Fruit fly (Drosophila melanogaster) whole organism, embryonic: ENCODE results near the gene Cht2.

Experiments used
- Atf6 ChIP-seq: fragments of 200-800 bp; sonication (Bioruptor generic); IDR thresholded peaks from 2 replicates; pipeline ENCODE4 v1.3.6; 2022; ENCODE audit warnings: missing biosample characterization, missing genetic modification characterization
- CG10274 ChIP-seq: fragments of 200-800 bp; sonication (Bioruptor generic); optimal IDR thresholded peaks from 3 replicates; lab custom pipeline; 2017; ENCODE audit warnings: missing biosample characterization, mild to moderate bottlenecking, missing genetic modification characterization
- CG11398 ChIP-seq: fragments of 200-800 bp; sonication (Bioruptor generic); optimal IDR thresholded peaks from 2 replicates; lab custom pipeline; 2016; ENCODE audit warnings: missing biosample characterization, missing genetic modification characterization
- CG11504 ChIP-seq: fragments of 200-800 bp; sonication (Bioruptor generic); optimal IDR thresholded peaks from 3 replicates; lab custom pipeline; 2019; ENCODE audit warnings: missing biosample characterization, mild to moderate bottlenecking, missing genetic modification characterization, moderate library complexity
- CG12236 ChIP-seq: fragments of 200-800 bp; sonication (Bioruptor generic); optimal IDR thresholded peaks from 2 replicates; lab custom pipeline; 2016; ENCODE audit warnings: missing biosample characterization, missing genetic modification characterization
- CG12744 ChIP-seq: fragments of 200-800 bp; sonication (Bioruptor generic); optimal IDR thresholded peaks from 2 replicates; lab custom pipeline; 2016; ENCODE audit warnings: missing biosample characterization, missing genetic modification characterization
- CG13624 ChIP-seq: fragments of 200-800 bp; sonication (Bioruptor generic); optimal IDR thresholded peaks from 2 replicates; lab custom pipeline; 2016; ENCODE audit warnings: missing biosample characterization, missing genetic modification characterization
- CG14860 ChIP-seq: fragments of 200-800 bp; sonication (Bioruptor generic); IDR thresholded peaks from 3 replicates; pipeline ENCODE4 v1.3.6; 2022; ENCODE audit warnings: missing biosample characterization, missing genetic modification characterization; ENCODE audit not compliant: partially characterized antibody
- CG14965 ChIP-seq: fragments of 200-800 bp; sonication (Bioruptor generic); optimal IDR thresholded peaks from 2 replicates; lab custom pipeline; 2016; ENCODE audit warnings: missing biosample characterization, missing genetic modification characterization, borderline replicate concordance
- CG15073 ChIP-seq: fragments of 200-800 bp; sonication (Bioruptor generic); optimal IDR thresholded peaks from 2 replicates; lab custom pipeline; 2016; ENCODE audit warnings: missing biosample characterization, missing genetic modification characterization
- CG1602 ChIP-seq: fragments of 200-800 bp; sonication (Bioruptor generic); optimal IDR thresholded peaks from 3 replicates; lab custom pipeline; 2016; ENCODE audit warnings: missing biosample characterization, missing genetic modification characterization
- CG18764 ChIP-seq: fragments of 200-800 bp; sonication (Bioruptor generic); optimal IDR thresholded peaks from 3 replicates; lab custom pipeline; 2016; ENCODE audit warnings: missing biosample characterization, missing genetic modification characterization
- CG6683 ChIP-seq: fragments of 200-800 bp; sonication (Bioruptor generic); optimal IDR thresholded peaks from 2 replicates; lab custom pipeline; 2017; ENCODE audit warnings: missing biosample characterization, mild to moderate bottlenecking, missing genetic modification characterization, missing genetic modification reagents
- CG6791 ChIP-seq: fragments of 200-800 bp; sonication (Bioruptor generic); IDR thresholded peaks from 3 replicates; pipeline ENCODE4 v1.3.6; 2022; ENCODE audit warnings: missing biosample characterization, missing genetic modification characterization; ENCODE audit not compliant: partially characterized antibody
- CG7839 ChIP-seq: fragments of 200-800 bp; sonication (Bioruptor generic); optimal IDR thresholded peaks from 3 replicates; lab custom pipeline; 2018; ENCODE audit warnings: missing biosample characterization, mild to moderate bottlenecking, missing genetic modification characterization, moderate library complexity
- CG7963 ChIP-seq: fragments of 200-800 bp; sonication (Bioruptor generic); IDR thresholded peaks from 3 replicates; pipeline ENCODE4 v1.3.6; 2022; ENCODE audit warnings: missing biosample characterization, missing genetic modification characterization; ENCODE audit not compliant: partially characterized antibody
- CG9215 ChIP-seq: fragments of 200-800 bp; sonication (Bioruptor generic); IDR thresholded peaks from 2 replicates; pipeline ENCODE4 v1.3.6; 2022; ENCODE audit warnings: missing biosample characterization, missing genetic modification characterization
- CG9437 ChIP-seq: fragments of 200-800 bp; sonication (Bioruptor generic); optimal IDR thresholded peaks from 2 replicates; lab custom pipeline; 2018; ENCODE audit warnings: missing biosample characterization, mild to moderate bottlenecking, missing genetic modification characterization
- Drgx ChIP-seq: fragments of 200-800 bp; sonication (Bioruptor generic); IDR thresholded peaks from 2 replicates; pipeline ENCODE4 v1.3.6; 2022; ENCODE audit warnings: missing biosample characterization, missing genetic modification characterization
- E2f2 ChIP-seq: fragments of 200-800 bp; sonication (Bioruptor generic); IDR thresholded peaks from 2 replicates; pipeline ENCODE4 v1.3.6; 2022; ENCODE audit warnings: missing biosample characterization, missing genetic modification characterization
- HHEX ChIP-seq: fragments of 200-800 bp; sonication (Bioruptor generic); optimal IDR thresholded peaks from 3 replicates; lab custom pipeline; 2017; ENCODE audit warnings: missing biosample characterization, mild to moderate bottlenecking, missing genetic modification characterization, missing genetic modification reagents
- HmgZ ChIP-seq: fragments of 200-800 bp; sonication (Bioruptor generic); optimal IDR thresholded peaks from 2 replicates; lab custom pipeline; 2018; ENCODE audit warnings: missing biosample characterization, mild to moderate bottlenecking, missing genetic modification characterization
- Mes4 ChIP-seq: fragments of 200-800 bp; sonication (Bioruptor generic); optimal IDR thresholded peaks from 2 replicates; lab custom pipeline; 2016; ENCODE audit warnings: missing biosample characterization, missing genetic modification characterization
- Myb ChIP-seq: fragments of 200-800 bp; sonication (Bioruptor generic); optimal IDR thresholded peaks from 2 replicates; lab custom pipeline; 2016; ENCODE audit warnings: missing biosample characterization, missing genetic modification characterization
- NFAT ChIP-seq: fragments of 200-800 bp; sonication (Bioruptor generic); IDR thresholded peaks from 2 replicates; pipeline ENCODE4 v1.3.6; 2022; ENCODE audit warnings: missing biosample characterization, missing genetic modification characterization
- Optix ChIP-seq: fragments of 200-800 bp; sonication (Bioruptor generic); IDR thresholded peaks from 3 replicates; pipeline ENCODE4 v1.3.6; 2022; ENCODE audit warnings: missing biosample characterization, missing genetic modification characterization
- Rfx ChIP-seq: fragments of 200-800 bp; sonication (Bioruptor generic); IDR thresholded peaks from 2 replicates; pipeline ENCODE4 v1.3.6; 2022; ENCODE audit warnings: missing biosample characterization, missing genetic modification characterization
- Rx ChIP-seq: fragments of 200-800 bp; sonication (Bioruptor generic); IDR thresholded peaks from 2 replicates; pipeline ENCODE4 v1.3.6; 2022; ENCODE audit warnings: missing biosample characterization, missing genetic modification characterization
- Scr ChIP-seq: fragments of 200-800 bp; sonication (Bioruptor generic); IDR thresholded peaks from 2 replicates; pipeline ENCODE4 v1.3.6; 2022; ENCODE audit warnings: missing biosample characterization, missing genetic modification characterization; ENCODE audit not compliant: partially characterized antibody
- Six4 ChIP-seq: fragments of 200-800 bp; sonication (Bioruptor generic); optimal IDR thresholded peaks from 2 replicates; lab custom pipeline; 2016; ENCODE audit warnings: missing biosample characterization, missing genetic modification characterization
- Sox102F ChIP-seq: fragments of 200-800 bp; sonication (Bioruptor generic); optimal IDR thresholded peaks from 2 replicates; lab custom pipeline; 2018; ENCODE audit warnings: missing biosample characterization, mild to moderate bottlenecking, missing genetic modification characterization, moderate library complexity
- Spps ChIP-seq: fragments of 200-800 bp; sonication (Bioruptor generic); optimal IDR thresholded peaks from 2 replicates; lab custom pipeline; 2018; ENCODE audit warnings: missing biosample characterization, mild to moderate bottlenecking, missing genetic modification characterization
- Tbp ChIP-seq: fragments of >200 bp; optimal IDR thresholded peaks from 2 replicates; lab custom pipeline; 2018; ENCODE audit warnings: missing biosample characterization, missing genetic modification characterization
- Trl ChIP-seq, 3 experiments: fragments of >200 bp in 2 of 3; fragments of 200-800 bp in 1 of 3; sonication (Bioruptor generic) in 1 of 3; optimal IDR thresholded peaks; 2 replicates in 1 of 3; 3 replicates in 2 of 3; lab custom pipeline; 2016 to 2017; ENCODE audit warnings: missing biosample characterization in 1 of 3, missing genetic modification characterization in 1 of 3
- ato ChIP-seq: fragments of 200-800 bp; sonication (Bioruptor generic); IDR thresholded peaks from 2 replicates; pipeline ENCODE4 v1.3.6; 2022; ENCODE audit warnings: missing biosample characterization, missing genetic modification characterization; ENCODE audit not compliant: partially characterized antibody
- ci ChIP-seq: fragments of 200-800 bp; sonication (Bioruptor generic); IDR thresholded peaks from 3 replicates; pipeline ENCODE4 v1.3.6; 2022; ENCODE audit warnings: missing biosample characterization, missing genetic modification characterization
- croc ChIP-seq: fragments of 200-800 bp; sonication (Bioruptor generic); conservative IDR thresholded peaks from 3 replicates; pipeline ENCODE4 v1.3.6; 2022; ENCODE audit warnings: missing biosample characterization, missing genetic modification characterization
- crol ChIP-seq: fragments of 200-800 bp; sonication (Bioruptor generic); IDR thresholded peaks from 2 replicates; pipeline ENCODE4 v1.3.6; 2022; ENCODE audit warnings: missing biosample characterization, missing genetic modification characterization
- crp ChIP-seq, 2 experiments: fragments of 200-800 bp; sonication (Bioruptor generic); optimal IDR thresholded peaks; 2 replicates in 1 of 2; 3 replicates in 1 of 2; lab custom pipeline; 2017; ENCODE audit warnings: missing biosample characterization in 2 of 2, missing genetic modification characterization in 2 of 2, mild to moderate bottlenecking in 1 of 2, moderate library complexity in 1 of 2
- insv ChIP-seq, 2 experiments: fragments of 200-800 bp; sonication (Bioruptor generic); optimal IDR thresholded peaks; 3 replicates each; lab custom pipeline; 2016 to 2018; ENCODE audit warnings: missing biosample characterization in 2 of 2, missing genetic modification characterization in 2 of 2
- kay ChIP-seq: fragments of 200-800 bp; sonication (Bioruptor generic); optimal IDR thresholded peaks from 2 replicates; lab custom pipeline; 2016; ENCODE audit warnings: missing biosample characterization, missing genetic modification characterization
- kni ChIP-seq: fragments of 200-800 bp; sonication (Bioruptor generic); optimal IDR thresholded peaks from 3 replicates; lab custom pipeline; 2017; ENCODE audit warnings: mild to moderate bottlenecking, missing biosample characterization, missing genetic modification reagents, missing genetic modification characterization
- luna ChIP-seq: fragments of 200-800 bp; sonication (Bioruptor generic); optimal IDR thresholded peaks from 2 replicates; lab custom pipeline; 2016; ENCODE audit warnings: missing biosample characterization, missing genetic modification characterization
- peb ChIP-seq: fragments of 200-800 bp; sonication (Bioruptor generic); IDR thresholded peaks from 2 replicates; pipeline ENCODE4 v1.3.6; 2022; ENCODE audit warnings: missing biosample characterization, missing genetic modification characterization
- seq ChIP-seq: fragments of 200-800 bp; sonication (Bioruptor generic); IDR thresholded peaks from 2 replicates; pipeline ENCODE4 v1.3.6; 2022; ENCODE audit warnings: missing biosample characterization, missing genetic modification characterization
- toy ChIP-seq: fragments of 200-800 bp; sonication (Bioruptor generic); IDR thresholded peaks from 2 replicates; pipeline ENCODE4 v1.3.6; 2022; ENCODE audit warnings: missing biosample characterization, missing genetic modification characterization
- vfl ChIP-seq: fragments of 200-800 bp; sonication (Bioruptor generic); optimal IDR thresholded peaks from 2 replicates; lab custom pipeline; 2016; ENCODE audit warnings: missing biosample characterization, missing genetic modification characterization
- zen ChIP-seq: fragments of 200-800 bp; sonication (Bioruptor generic); optimal IDR thresholded peaks from 3 replicates; lab custom pipeline; 2018; ENCODE audit warnings: missing biosample characterization, mild to moderate bottlenecking, missing genetic modification characterization, moderate library complexity

The Cht2 gene

dm6 chr3L:1746338-1747199 is 9.2 kb downstream of the Cht2 start, which contains the start of gene CG13921 (continued):
- TF ChIP-seq CG9437 (GFP tag; lab: Kevin White, UChicago) (peak; percentile 92), Six4 (GFP tag; lab: Kevin White, UChicago) (peak; percentile 100), CG7963 (GFP tag; lab: Robert Waterston, UW) (no peak), CG6791 (no peak), CG11398 (GFP tag; lab: Kevin White, UChicago) (peak; percentile 98), Myb (GFP tag; lab: Kevin White, UChicago) (peak; percentile 93), CG1602 (peak; percentile 99), zen (tag; lab: Kevin White, UChicago) (peak; percentile 100), E2f2 (GFP tag; lab: Robert Waterston, UW) (peak; percentile 85), crp (GFP tag; optimal IDR thresholded peaks at IDR 0.05; lab: Kevin White, UChicago) (peak in 1 of 2 experiments; percentile 76), ci (GFP tag; lab: Robert Waterston, UW) (peak; percentile 100), HmgZ (tag; lab: Kevin White, UChicago) (peak; percentile 98), Rx (GFP tag; lab: Robert Waterston, UW) (peak; percentile 99), CG15073 (peak; percentile 91), Mes4 (GFP tag; lab: Kevin White, UChicago) (peak; percentile 98), seq (GFP tag; lab: Robert Waterston, UW) (peak; percentile 98), Rfx (GFP tag; lab: Robert Waterston, UW) (peak; percentile 99), CG11504 (tag; lab: Kevin White, UChicago) (peak; percentile 98), CG14965 (GFP tag; lab: Kevin White, UChicago) (peak; percentile 93), ato (GFP tag; lab: Robert Waterston, UW) (no peak), Drgx (GFP tag; lab: Robert Waterston, UW) (peak; percentile 100), kay (GFP tag; lab: Kevin White, UChicago) (no peak), peb (GFP tag; lab: Robert Waterston, UW) (peak; percentile 99), luna (GFP tag; lab: Kevin White, UChicago) (peak; percentile 98), NFAT (GFP tag; lab: Robert Waterston, UW) (peak; percentile 97), vfl (GFP tag; lab: Kevin White, UChicago) (peak; percentile 98), CG12236 (GFP tag; lab: Kevin White, UChicago) (peak; percentile 98), croc (GFP tag; lab: Robert Waterston, UW) (peak; percentile 98), Optix (GFP tag; lab: Robert Waterston, UW) (peak; percentile 99), Scr (GFP tag; lab: Robert Waterston, UW) (no peak), toy (GFP tag; lab: Robert Waterston, UW) (peak; percentile 98), CG10274 (GFP tag; lab: Kevin White, UChicago) (peak; percentile 95), Sox102F (GFP tag; lab: Kevin White, UChicago) (peak; percentile 98), kni (peak; percentile 98), CG7839 (tag; lab: Kevin White, UChicago) (peak; percentile 99), CG18764 (GFP tag; lab: Kevin White, UChicago) (peak; percentile 99), CG14860 (GFP tag; lab: Robert Waterston, UW) (no peak), Spps (tag; lab: Kevin White, UChicago) (peak; percentile 99), CG6683 (GFP tag; lab: Kevin White, UChicago) (peak; percentile 94), Tbp (GFP tag; lab: Kevin White, UChicago) (no peak), HHEX (GFP tag; lab: Kevin White, UChicago) (peak; percentile 99), Atf6 (GFP tag; lab: Robert Waterston, UW) (peak; percentile 98), CG9215 (GFP tag; lab: Robert Waterston, UW) (peak; percentile 97), crol (GFP tag; lab: Robert Waterston, UW) (peak; percentile 77), Trl (optimal IDR thresholded peaks at IDR 0.05; lab: Kevin White, UChicago) (peak; percentile 32 to 35), Trl (GFP tag; optimal IDR thresholded peaks at IDR 0.05; lab: Kevin White, UChicago) (peak; percentile 100), CG12744 (GFP tag; lab: Kevin White, UChicago) (peak; percentile 99), CG13624 (GFP tag; lab: Kevin White, UChicago) (peak; percentile 99), insv (GFP tag; optimal IDR thresholded peaks at IDR 0.05; lab: Kevin White, UChicago) (peak; percentile 69 to 76)
